Fruit fly (Drosophila melanogaster) whole organism, embryonic: ENCODE data around the gene Ltn1.

Experiments
- CG10543 ChIP-seq: fragments of 200-800 bp; sonication (Bioruptor generic); optimal IDR thresholded peaks from 3 replicates; lab custom pipeline; 2017; ENCODE audit warnings: missing biosample characterization, mild to moderate bottlenecking, missing genetic modification characterization, moderate library complexity
- CG10959 ChIP-seq: fragments of 200-800 bp; sonication (Bioruptor generic); IDR thresholded peaks from 2 replicates; pipeline ENCODE4 v1.3.6; 2022; ENCODE audit warnings: missing biosample characterization, missing genetic modification characterization
- CG11247 ChIP-seq: fragments of 200-800 bp; sonication (Bioruptor generic); IDR thresholded peaks from 2 replicates; pipeline ENCODE4 v1.3.6; 2022; ENCODE audit warnings: missing biosample characterization, missing genetic modification characterization
- CG12104 ChIP-seq: fragments of 200-800 bp; sonication (Bioruptor generic); optimal IDR thresholded peaks from 3 replicates; lab custom pipeline; 2016; ENCODE audit warnings: missing biosample characterization, missing genetic modification characterization
- CG12769 ChIP-seq: fragments of 200-800 bp; sonication (Bioruptor generic); optimal IDR thresholded peaks from 2 replicates; lab custom pipeline; 2019; ENCODE audit warnings: missing biosample characterization, mild to moderate bottlenecking, missing genetic modification characterization, moderate library complexity
- CG13624 ChIP-seq: fragments of 200-800 bp; sonication (Bioruptor generic); optimal IDR thresholded peaks from 2 replicates; lab custom pipeline; 2016; ENCODE audit warnings: missing biosample characterization, missing genetic modification characterization
- CG13775 ChIP-seq: fragments of 200-800 bp; sonication (Bioruptor generic); optimal IDR thresholded peaks from 3 replicates; lab custom pipeline; 2017; ENCODE audit warnings: missing biosample characterization, mild to moderate bottlenecking, missing genetic modification characterization
- CG14441 ChIP-seq: fragments of 200-800 bp; sonication (Bioruptor generic); IDR thresholded peaks from 2 replicates; pipeline ENCODE4 v1.3.6; 2022; ENCODE audit warnings: missing biosample characterization, missing genetic modification characterization
- CG14710 ChIP-seq: fragments of 200-800 bp; sonication (Bioruptor generic); optimal IDR thresholded peaks from 3 replicates; lab custom pipeline; 2019; ENCODE audit warnings: missing biosample characterization, mild to moderate bottlenecking, missing genetic modification characterization, moderate library complexity
- CG14860 ChIP-seq: fragments of 200-800 bp; sonication (Bioruptor generic); IDR thresholded peaks from 3 replicates; pipeline ENCODE4 v1.3.6; 2022; ENCODE audit warnings: missing biosample characterization, missing genetic modification characterization; ENCODE audit not compliant: partially characterized antibody
- CG15011 ChIP-seq: fragments of 200-800 bp; sonication (Bioruptor generic); optimal IDR thresholded peaks from 3 replicates; lab custom pipeline; 2018; ENCODE audit warnings: missing biosample characterization, mild to moderate bottlenecking, missing genetic modification characterization
- CG1529 ChIP-seq: fragments of 200-800 bp; sonication (Bioruptor generic); optimal IDR thresholded peaks from 3 replicates; lab custom pipeline; 2018; ENCODE audit warnings: missing biosample characterization, missing genetic modification characterization
- CG1602 ChIP-seq: fragments of 200-800 bp; sonication (Bioruptor generic); optimal IDR thresholded peaks from 3 replicates; lab custom pipeline; 2016; ENCODE audit warnings: missing biosample characterization, missing genetic modification characterization
- CG17359 ChIP-seq: fragments of 200-800 bp; sonication (Bioruptor generic); optimal IDR thresholded peaks from 3 replicates; lab custom pipeline; 2018; ENCODE audit warnings: missing biosample characterization, mild to moderate bottlenecking, missing genetic modification characterization, moderate library complexity
- CG17361 ChIP-seq: fragments of 200-800 bp; sonication (Bioruptor generic); IDR thresholded peaks from 3 replicates; pipeline ENCODE4 v1.3.6; 2022; ENCODE audit warnings: missing biosample characterization, missing genetic modification characterization
- CG17802 ChIP-seq: fragments of 200-800 bp; sonication (Bioruptor generic); optimal IDR thresholded peaks from 2 replicates; lab custom pipeline; 2018; ENCODE audit warnings: missing biosample characterization, mild to moderate bottlenecking, missing genetic modification characterization, moderate library complexity
- CG2712 ChIP-seq: fragments of 200-800 bp; optimal IDR thresholded peaks from 3 replicates; lab custom pipeline; 2019; ENCODE audit warnings: missing biosample characterization, mild to moderate bottlenecking, missing genetic modification characterization, moderate library complexity
- CG2889 ChIP-seq: fragments of 200-800 bp; sonication (Bioruptor generic); IDR thresholded peaks from 3 replicates; pipeline ENCODE4 v1.3.6; 2022; ENCODE audit warnings: missing biosample characterization, missing genetic modification characterization
- CG30403 ChIP-seq: fragments of 200-800 bp; sonication (Bioruptor generic); optimal IDR thresholded peaks from 3 replicates; lab custom pipeline; 2016; ENCODE audit warnings: missing biosample characterization, missing genetic modification characterization
- CG6813 ChIP-seq: fragments of 200-800 bp; sonication (Bioruptor generic); optimal IDR thresholded peaks from 2 replicates; lab custom pipeline; 2017; ENCODE audit warnings: missing biosample characterization, missing genetic modification characterization, mild to moderate bottlenecking, moderate library complexity, missing genetic modification reagents
- CG8765 ChIP-seq: fragments of 200-800 bp; sonication (Bioruptor generic); IDR thresholded peaks from 2 replicates; pipeline ENCODE4 v1.3.6; 2022; ENCODE audit warnings: missing biosample characterization, missing genetic modification characterization
- CG8924 ChIP-seq: fragments of 200-800 bp; optimal IDR thresholded peaks from 3 replicates; lab custom pipeline; 2019; ENCODE audit warnings: missing biosample characterization, mild to moderate bottlenecking, missing genetic modification characterization, moderate library complexity
- Dref ChIP-seq: fragments of 200-800 bp; sonication (Bioruptor generic); IDR thresholded peaks from 2 replicates; pipeline ENCODE4 v1.3.6; 2022; ENCODE audit warnings: missing biosample characterization, missing genetic modification characterization
- Fer2 ChIP-seq: fragments of 200-800 bp; sonication (Bioruptor generic); optimal IDR thresholded peaks from 2 replicates; lab custom pipeline; 2018; ENCODE audit warnings: missing biosample characterization, mild to moderate bottlenecking, missing genetic modification characterization, moderate library complexity
- Hand ChIP-seq: fragments of 200-800 bp; sonication (Bioruptor generic); optimal IDR thresholded peaks from 2 replicates; lab custom pipeline; 2017; ENCODE audit warnings: mild to moderate bottlenecking, missing biosample characterization, missing genetic modification reagents, missing genetic modification characterization
- Hsf ChIP-seq: fragments of 200-800 bp; sonication (Bioruptor generic); optimal IDR thresholded peaks from 3 replicates; lab custom pipeline; 2016; ENCODE audit warnings: missing biosample characterization, missing genetic modification characterization
- MESR4 ChIP-seq: fragments of 200-800 bp; sonication (Bioruptor generic); optimal IDR thresholded peaks from 2 replicates; lab custom pipeline; 2018; ENCODE audit warnings: missing biosample characterization, mild to moderate bottlenecking, missing genetic modification characterization, moderate library complexity
- Ptx1 ChIP-seq: fragments of 200-800 bp; sonication (Bioruptor generic); IDR thresholded peaks from 2 replicates; pipeline ENCODE4 v1.3.6; 2022; ENCODE audit warnings: missing biosample characterization, missing genetic modification characterization
- Stat92E ChIP-seq, 3 experiments: fragments of >200 bp in 2 of 3; fragments of 200-800 bp in 1 of 3; sonication (Bioruptor generic) in 1 of 3; optimal IDR thresholded peaks; 2 replicates each; lab custom pipeline; 2017 to 2019; ENCODE audit warnings: missing biosample characterization in 3 of 3, missing genetic modification characterization in 3 of 3, mild to moderate bottlenecking in 1 of 3, moderate library complexity in 1 of 3
- Tbp ChIP-seq: fragments of >200 bp; optimal IDR thresholded peaks from 2 replicates; lab custom pipeline; 2018; ENCODE audit warnings: missing biosample characterization, missing genetic modification characterization
- Usf ChIP-seq: fragments of 200-800 bp; sonication (Bioruptor generic); optimal IDR thresholded peaks from 2 replicates; lab custom pipeline; 2017; ENCODE audit warnings: missing genotype, missing biosample characterization, missing genetic modification characterization
- cad ChIP-seq: fragments of >200 bp; optimal IDR thresholded peaks from 2 replicates; lab custom pipeline; 2017; ENCODE audit warnings: missing biosample characterization, missing genetic modification characterization
- da ChIP-seq: fragments of 200-800 bp; sonication (Bioruptor generic); optimal IDR thresholded peaks from 2 replicates; lab custom pipeline; 2016; ENCODE audit warnings: missing biosample characterization, missing genetic modification characterization
- eyg ChIP-seq: fragments of 200-800 bp; sonication (Bioruptor generic); optimal IDR thresholded peaks from 3 replicates; lab custom pipeline; 2016; ENCODE audit warnings: missing biosample characterization, missing genetic modification characterization
- fd96Cb ChIP-seq: fragments of 200-800 bp; sonication (Bioruptor generic); optimal IDR thresholded peaks from 2 replicates; lab custom pipeline; 2018; ENCODE audit warnings: missing biosample characterization, mild to moderate bottlenecking, missing genetic modification characterization, moderate library complexity
- gro ChIP-seq: fragments of 200-800 bp; sonication (Bioruptor generic); optimal IDR thresholded peaks from 2 replicates; lab custom pipeline; 2016; ENCODE audit warnings: missing biosample characterization, missing genetic modification characterization
- hbn ChIP-seq: fragments of 200-800 bp; sonication (Bioruptor generic); IDR thresholded peaks from 2 replicates; pipeline ENCODE4 v1.3.6; 2022; ENCODE audit warnings: missing biosample characterization, missing genetic modification characterization; ENCODE audit not compliant: partially characterized antibody
- kni ChIP-seq: fragments of 200-800 bp; sonication (Bioruptor generic); optimal IDR thresholded peaks from 3 replicates; lab custom pipeline; 2017; ENCODE audit warnings: mild to moderate bottlenecking, missing biosample characterization, missing genetic modification reagents, missing genetic modification characterization
- lov ChIP-seq, 2 experiments: fragments of 200-800 bp in 1 of 2; fragments of >200 bp in 1 of 2; sonication (Bioruptor generic) in 1 of 2; IDR thresholded peaks in 1 of 2; optimal IDR thresholded peaks in 1 of 2; 2 replicates in 1 of 2; 3 replicates in 1 of 2; pipeline versions ENCODE4 v1.3.6 to Lab custom; 2017 to 2022; ENCODE audit warnings: missing biosample characterization in 1 of 2, missing genetic modification characterization in 1 of 2
- mld ChIP-seq: fragments of 200-800 bp; sonication (Bioruptor generic); IDR thresholded peaks from 3 replicates; pipeline ENCODE4 v1.3.6; 2022; ENCODE audit warnings: missing biosample characterization, missing genetic modification characterization; ENCODE audit not compliant: partially characterized antibody
- odd ChIP-seq: fragments of 200-800 bp; sonication (Bioruptor generic); optimal IDR thresholded peaks from 2 replicates; lab custom pipeline; 2017; ENCODE audit warnings: missing biosample characterization, mild to moderate bottlenecking, missing genetic modification characterization
- pan ChIP-seq, 4 experiments: fragments of >200 bp in 3 of 4; fragments of 200-800 bp in 1 of 4; sonication (Bioruptor generic) in 1 of 4; optimal IDR thresholded peaks in 3 of 4; IDR thresholded peaks in 1 of 4; 2 replicates each; pipeline versions ENCODE4 v1.3.6 to Lab custom; 2017 to 2022; ENCODE audit warnings: missing biosample characterization in 2 of 4, missing genetic modification characterization in 2 of 4, mixed read lengths in 1 of 4
- pros ChIP-seq: fragments of 200-800 bp; sonication (Bioruptor generic); optimal IDR thresholded peaks from 3 replicates; lab custom pipeline; 2019; ENCODE audit warnings: missing biosample characterization, mild to moderate bottlenecking, missing genetic modification characterization, moderate library complexity
- repo ChIP-seq: fragments of 200-800 bp; sonication (Bioruptor generic); optimal IDR thresholded peaks from 2 replicates; lab custom pipeline; 2016; ENCODE audit warnings: missing biosample characterization, missing genetic modification characterization
- ro ChIP-seq: fragments of 200-800 bp; sonication (Bioruptor generic); IDR thresholded peaks from 2 replicates; pipeline ENCODE4 v1.3.6; 2022; ENCODE audit warnings: missing biosample characterization, missing genetic modification characterization
- sc ChIP-seq, 3 experiments: fragments of >200 bp in 2 of 3; fragments of 200-800 bp in 1 of 3; sonication (Bioruptor generic) in 1 of 3; optimal IDR thresholded peaks; 2 replicates in 2 of 3; 3 replicates in 1 of 3; lab custom pipeline; 2017; ENCODE audit warnings: mild to moderate bottlenecking in 1 of 3, missing biosample characterization in 1 of 3, missing genetic modification characterization in 1 of 3, missing genetic modification reagents in 1 of 3
- sr ChIP-seq: fragments of 200-800 bp; sonication (Bioruptor generic); IDR thresholded peaks from 3 replicates; pipeline ENCODE4 v1.3.6; 2022; ENCODE audit warnings: missing biosample characterization, missing genetic modification characterization
- tio ChIP-seq: fragments of 200-800 bp; sonication (Bioruptor generic); optimal IDR thresholded peaks from 2 replicates; lab custom pipeline; 2017; ENCODE audit warnings: missing biosample characterization, missing genetic modification characterization, inconsistent platforms

Ltn1 gene

dm6 chr3L:19560695-19561246 is 8.7 kb upstream of the Ltn1 start (continued):
- peak; percentile 97 for TF ChIP-seq CG8924
- TF ChIP-seq da (GFP tag; lab: Kevin White, UChicago) = peak; percentile 67
- no peak for TF ChIP-seq mld (GFP tag; lab: Robert Waterston, UW)
- TF ChIP-seq sr (GFP tag; lab: Robert Waterston, UW) = peak; percentile 71; the same call in 2 of the 3 replicates
- TF ChIP-seq CG1529 (GFP tag; lab: Kevin White, UChicago) = peak; percentile 92
- peak; percentile 93 for TF ChIP-seq CG13624 (GFP tag; lab: Kevin White, UChicago)
- TF ChIP-seq CG17802 = peak; percentile 75
- TF ChIP-seq pros = peak; percentile 40
- peak; percentile 90 for TF ChIP-seq CG15011 (GFP tag; lab: Kevin White, UChicago)
- TF ChIP-seq Tbp (GFP tag; lab: Kevin White, UChicago) = no peak
- peak; percentile 97 for TF ChIP-seq CG30403 (GFP tag; lab: Kevin White, UChicago)
- TF ChIP-seq CG14860 = no peak
- TF ChIP-seq ro (GFP tag; lab: Robert Waterston, UW) = peak; percentile 85
- peak; percentile 84 for TF ChIP-seq Hand (GFP tag; lab: Kevin White, UChicago)
- peak; percentile 97 for TF ChIP-seq CG2712 (tag; lab: Kevin White, UChicago)
- TF ChIP-seq Dref (GFP tag; lab: Robert Waterston, UW) = no peak
- peak; percentile 96 for TF ChIP-seq Hsf (GFP tag; lab: Kevin White, UChicago)
- TF ChIP-seq hbn (GFP tag; lab: Robert Waterston, UW) = no peak
- peak; percentile 68 for TF ChIP-seq eyg (GFP tag; lab: Kevin White, UChicago)
- TF ChIP-seq CG8765 (GFP tag; lab: Robert Waterston, UW) = peak; percentile 97
- TF ChIP-seq CG1602 (GFP tag; lab: Kevin White, UChicago) = peak; percentile 95
- peak; percentile 93 for TF ChIP-seq CG12104 (GFP tag; lab: Kevin White, UChicago)
- TF ChIP-seq odd (GFP tag; lab: Kevin White, UChicago) = peak; percentile 92
- TF ChIP-seq cad (GFP tag; lab: Kevin White, UChicago) = no peak
- peak; percentile 96 for TF ChIP-seq fd96Cb (tag; lab: Kevin White, UChicago)
- TF ChIP-seq MESR4 (GFP tag; lab: Kevin White, UChicago) = peak; percentile 36
- TF ChIP-seq repo (GFP tag; lab: Kevin White, UChicago) = peak; percentile 76
- no peak for TF ChIP-seq sc (optimal IDR thresholded peaks at IDR 0.05; lab: Kevin White, UChicago)
- peak; percentile 94 for TF ChIP-seq sc (GFP tag; optimal IDR thresholded peaks at IDR 0.05; lab: Kevin White, UChicago)
- peak; percentile 94 for TF ChIP-seq Ptx1 (GFP tag; lab: Robert Waterston, UW)
- peak; percentile 95 for TF ChIP-seq CG13775 (GFP tag; lab: Kevin White, UChicago)
- peak; percentile 96 for TF ChIP-seq CG17359
- peak; percentile 92 for TF ChIP-seq CG14441
- TF ChIP-seq CG17361 (GFP tag; lab: Robert Waterston, UW) = peak; percentile 94
- TF ChIP-seq lov (optimal IDR thresholded peaks at IDR 0.05; lab: Kevin White, UChicago) = no peak
- peak; percentile 97 for TF ChIP-seq lov (GFP tag; IDR thresholded peaks at IDR 0.05; lab: Robert Waterston, UW)
- TF ChIP-seq pan (optimal IDR thresholded peaks at IDR 0.05; lab: Kevin White, UChicago) = no peak
- TF ChIP-seq pan (GFP tag; optimal IDR thresholded peaks at IDR 0.05 in 1 of 2, IDR thresholded peaks at IDR 0.05 in 1 of 2) = peak in 1 of 2 experiments; percentile 94
- peak; percentile 92 for TF ChIP-seq Usf (GFP tag; lab: Kevin White, UChicago)
- TF ChIP-seq CG2889 (GFP tag; lab: Robert Waterston, UW) = peak; percentile 91
- TF ChIP-seq CG14710 (tag; lab: Kevin White, UChicago) = peak; percentile 96
- TF ChIP-seq CG6813 (GFP tag; lab: Kevin White, UChicago) = peak; percentile 95
- TF ChIP-seq CG10959 = peak; percentile 95
- TF ChIP-seq tio (GFP tag; lab: Kevin White, UChicago) = peak; percentile 92
- peak; percentile 91 for TF ChIP-seq CG12769 (tag; lab: Kevin White, UChicago)
- peak; percentile 88 for TF ChIP-seq gro
- TF ChIP-seq CG11247 = peak; percentile 93
- TF ChIP-seq CG10543 (GFP tag; lab: Kevin White, UChicago) = peak; percentile 87
- peak; percentile 87 for TF ChIP-seq kni (GFP tag; lab: Kevin White, UChicago)
- TF ChIP-seq Fer2 (tag; lab: Kevin White, UChicago) = peak; percentile 91
- TF ChIP-seq Stat92E (GFP tag; optimal IDR thresholded peaks at IDR 0.05; lab: Kevin White, UChicago) = peak in 1 of 3 experiments; percentile 90
